Worm (Caenorhabditis elegans) whole organism, L1 larva: ENCODE measurements around the gene cnep-1.

Experiments used
- C34B4.2 ChIP-seq: sonication (generic microtip); optimal IDR thresholded peaks from 2 replicates; lab custom pipeline; 2017; ENCODE audit warnings: mild to moderate bottlenecking, missing genetic modification characterization, missing compliant biosample characterization
- aly-2 ChIP-seq: fragments of 150-350 bp; optimal IDR thresholded peaks from 2 replicates; lab custom pipeline; 2014; ENCODE audit warnings: missing biosample characterization, missing genetic modification characterization
- blmp-1 ChIP-seq: fragments of 150-350 bp; optimal IDR thresholded peaks from 2 replicates; lab custom pipeline; 2014; ENCODE audit warnings: missing biosample characterization, missing genetic modification characterization
- ceh-63 ChIP-seq: fragments of 200-800 bp; sonication (Bioruptor generic); optimal IDR thresholded peaks from 2 replicates; lab custom pipeline; 2018; ENCODE audit warnings: mild to moderate bottlenecking, missing genetic modification characterization, missing compliant biosample characterization
- ceh-82 ChIP-seq, 3 experiments: fragments of 150-350 bp in 1 of 3; sonication (generic microtip) in 2 of 3; optimal IDR thresholded peaks; 2 replicates each; lab custom pipeline; 2014 to 2017; ENCODE audit warnings: missing biosample characterization in 3 of 3, missing genetic modification characterization in 3 of 3
- ceh-88 ChIP-seq: fragments of 200-800 bp; sonication (Bioruptor generic); IDR thresholded peaks from 2 replicates; pipeline ENCODE4 v1.3.6; 2022; ENCODE audit warnings: missing genetic modification characterization, missing compliant biosample characterization
- ceh-90 ChIP-seq: sonication (generic microtip); optimal IDR thresholded peaks from 2 replicates; lab custom pipeline; 2016; ENCODE audit warnings: missing genetic modification characterization, missing compliant biosample characterization
- ces-1 ChIP-seq: fragments of 150-350 bp; optimal IDR thresholded peaks from 2 replicates; lab custom pipeline; 2014; ENCODE audit warnings: missing biosample characterization, missing genetic modification reagents, missing genetic modification characterization
- dpl-1 ChIP-seq, 3 experiments: fragments of 150-350 bp in 2 of 3; sonication (generic microtip) in 1 of 3; optimal IDR thresholded peaks; 2 replicates each; lab custom pipeline; 2014 to 2017; ENCODE audit warnings: missing biosample characterization in 3 of 3, missing genetic modification characterization in 3 of 3, missing genetic modification reagents in 3 of 3
- efl-1 ChIP-seq, 4 experiments: fragments of 150-350 bp; optimal IDR thresholded peaks in 3 of 4; peaks in 1 of 4; 1 replicate in 1 of 4; 2 replicates in 3 of 4; lab custom pipeline; 2014; ENCODE audit warnings: missing biosample characterization in 2 of 4, missing genetic modification characterization in 2 of 4, missing genetic modification reagents in 2 of 4
- elt-3 ChIP-seq, 6 experiments: fragments of 150-350 bp in 1 of 6; sonication (generic microtip); optimal IDR thresholded peaks; 2 replicates each; lab custom pipeline; 2017 to 2018; ENCODE audit warnings: missing biosample characterization in 6 of 6, missing genetic modification characterization in 6 of 6, inconsistent platforms in 1 of 6
- ets-5 ChIP-seq: fragments of 200-800 bp; sonication (Bioruptor generic); IDR thresholded peaks from 2 replicates; pipeline ENCODE4 v1.3.6; 2022; ENCODE audit warnings: missing genetic modification characterization, missing compliant biosample characterization
- fkh-8 ChIP-seq: sonication (generic microtip); optimal IDR thresholded peaks from 2 replicates; lab custom pipeline; 2016; ENCODE audit warnings: mild to moderate bottlenecking, missing genetic modification characterization, missing compliant biosample characterization
- grh-1 ChIP-seq: fragments of 200-800 bp; sonication (Bioruptor generic); IDR thresholded peaks from 2 replicates; pipeline ENCODE4 v1.3.6; 2022; ENCODE audit warnings: missing genetic modification reagents, missing genetic modification characterization, missing compliant biosample characterization
- hlh-4 ChIP-seq: sonication (generic microtip); optimal IDR thresholded peaks from 2 replicates; lab custom pipeline; 2016; ENCODE audit warnings: mild to moderate bottlenecking, missing genetic modification characterization, missing compliant biosample characterization
- hpl-2 ChIP-seq: fragments of 150-350 bp; optimal IDR thresholded peaks from 2 replicates; lab custom pipeline; 2014; ENCODE audit warnings: missing biosample characterization, missing genetic modification reagents, missing genetic modification characterization
- lin-13 ChIP-seq: fragments of 150-350 bp; optimal IDR thresholded peaks from 2 replicates; lab custom pipeline; 2014; ENCODE audit warnings: missing biosample characterization, missing genetic modification reagents, missing genetic modification characterization
- lin-14 ChIP-seq: fragments of 200-800 bp; sonication (Bioruptor generic); optimal IDR thresholded peaks from 2 replicates; lab custom pipeline; 2018; ENCODE audit warnings: mild to moderate bottlenecking, missing genetic modification characterization, moderate library complexity, missing compliant biosample characterization
- lin-35 ChIP-seq, 2 experiments: fragments of 150-350 bp; optimal IDR thresholded peaks; 2 replicates each; lab custom pipeline; 2014; ENCODE audit warnings: missing biosample characterization in 2 of 2, missing genetic modification characterization in 2 of 2, missing genetic modification reagents in 2 of 2
- lin-39 ChIP-seq: fragments of 150-350 bp; optimal IDR thresholded peaks from 2 replicates; lab custom pipeline; 2014; ENCODE audit warnings: missing biosample characterization, missing genetic modification reagents, missing genetic modification characterization
- lsy-2 ChIP-seq, 2 experiments: fragments of 150-350 bp; optimal IDR thresholded peaks; 2 replicates each; lab custom pipeline; 2014; ENCODE audit warnings: missing biosample characterization in 2 of 2, missing genetic modification characterization in 2 of 2
- mdl-1 ChIP-seq, 2 experiments: fragments of 150-350 bp; optimal IDR thresholded peaks; 2 replicates each; lab custom pipeline; 2014 to 2017; ENCODE audit warnings: missing biosample characterization in 2 of 2, missing genetic modification characterization in 2 of 2, inconsistent platforms in 1 of 2
- nhr-12 ChIP-seq: sonication (generic microtip); optimal IDR thresholded peaks from 2 replicates; lab custom pipeline; 2017; ENCODE audit warnings: missing biosample characterization, missing genetic modification characterization
- nhr-19 ChIP-seq: fragments of 200-800 bp; sonication (Bioruptor generic); conservative IDR thresholded peaks from 2 replicates; pipeline ENCODE4 v1.3.6; 2022; ENCODE audit warnings: missing genetic modification characterization, missing compliant biosample characterization
- nhr-20 ChIP-seq: sonication (generic microtip); optimal IDR thresholded peaks from 2 replicates; lab custom pipeline; 2016; ENCODE audit warnings: mild to moderate bottlenecking, missing genetic modification characterization, missing compliant biosample characterization
- nhr-71 ChIP-seq: sonication (generic microtip); optimal IDR thresholded peaks from 2 replicates; lab custom pipeline; 2016; ENCODE audit warnings: mild to moderate bottlenecking, missing genetic modification characterization, moderate library complexity, missing compliant biosample characterization
- nhr-76 ChIP-seq: sonication (generic microtip); optimal IDR thresholded peaks from 2 replicates; lab custom pipeline; 2017; ENCODE audit warnings: missing biosample characterization, missing genetic modification characterization
- nhr-85 ChIP-seq: sonication (generic microtip); peaks from one replicate; lab custom pipeline; 2016; ENCODE audit warnings: missing genetic modification characterization, inconsistent platforms, missing compliant biosample characterization
- pag-3 ChIP-seq: sonication (generic microtip); optimal IDR thresholded peaks from 2 replicates; lab custom pipeline; 2017; ENCODE audit warnings: missing genetic modification characterization, mild to moderate bottlenecking, missing compliant biosample characterization, antibody characterized with exemption, borderline replicate concordance; ENCODE audit not compliant: insufficient read depth
- pax-3 ChIP-seq: fragments of 200-800 bp; sonication (Bioruptor generic); optimal IDR thresholded peaks from 2 replicates; lab custom pipeline; 2018; ENCODE audit warnings: mild to moderate bottlenecking, missing genetic modification characterization, moderate library complexity, missing compliant biosample characterization
- pqm-1 ChIP-seq: sonication (generic microtip); optimal IDR thresholded peaks from 3 replicates; lab custom pipeline; 2017; ENCODE audit warnings: missing biosample characterization, missing genetic modification characterization
- rnt-1 ChIP-seq: sonication (generic microtip); optimal IDR thresholded peaks from 2 replicates; lab custom pipeline; 2016; ENCODE audit warnings: mild to moderate bottlenecking, missing genetic modification characterization, moderate library complexity, missing compliant biosample characterization
- skn-1 ChIP-seq: fragments of 150-350 bp; optimal IDR thresholded peaks from 2 replicates; lab custom pipeline; 2014; ENCODE audit warnings: missing biosample characterization, missing genetic modification characterization
- snpc-4 ChIP-seq: fragments of 150-350 bp; optimal IDR thresholded peaks from 2 replicates; lab custom pipeline; 2014; ENCODE audit warnings: missing biosample characterization, missing genetic modification characterization
- snu-23 ChIP-seq: sonication (generic microtip); optimal IDR thresholded peaks from 2 replicates; lab custom pipeline; 2016; ENCODE audit warnings: missing genetic modification characterization, missing compliant biosample characterization
- sptf-1 ChIP-seq: fragments of 150-350 bp; optimal IDR thresholded peaks from 2 replicates; lab custom pipeline; 2014; ENCODE audit warnings: missing biosample characterization, missing genetic modification characterization
- unc-98 ChIP-seq: fragments of 200-800 bp; sonication (Bioruptor generic); IDR thresholded peaks from 2 replicates; pipeline ENCODE4 v1.3.6; 2022; ENCODE audit warnings: missing genetic modification characterization, missing compliant biosample characterization
- xbp-1 ChIP-seq: sonication (generic microtip); optimal IDR thresholded peaks from 2 replicates; lab custom pipeline; 2016; ENCODE audit warnings: missing genetic modification characterization, missing compliant biosample characterization

cnep-1 gene

DNA sequence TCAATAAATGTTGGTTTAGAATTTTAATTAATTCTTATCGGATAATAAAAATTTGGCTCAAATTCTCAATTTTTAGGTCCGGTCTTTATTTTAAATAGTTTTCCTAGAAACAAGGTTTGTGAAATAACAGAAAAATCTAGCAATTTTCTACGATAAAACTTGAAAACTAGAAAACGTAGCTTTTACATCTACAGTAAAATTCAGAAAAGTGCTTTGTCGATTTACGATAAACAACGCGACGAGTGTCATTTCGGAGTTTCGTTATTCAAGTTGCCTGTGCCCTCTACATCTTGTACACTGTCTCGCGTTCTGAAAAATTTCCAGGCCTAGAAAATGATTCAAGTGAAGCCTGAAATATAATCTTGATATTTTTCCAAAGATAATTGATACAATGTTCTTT is 46.6 kb downstream of the cnep-1 start:
- no peak for TF ChIP-seq fkh-8 (tag; lab: Kevin White, UChicago)
- peak; percentile 30 for TF ChIP-seq snu-23 (GFP tag; lab: Kevin White, UChicago)
- TF ChIP-seq ceh-82 (tag; optimal IDR thresholded peaks at IDR 0.05; lab: Kevin White, UChicago) = peak in 1 of 3 experiments; percentile 37
- TF ChIP-seq lin-35 (GFP tag; optimal IDR thresholded peaks at IDR 0.05; lab: Kevin White, UChicago) = peak; percentile 26 to 58
- TF ChIP-seq ces-1 = no peak
- TF ChIP-seq ceh-63 (GFP tag; lab: Kevin White, UChicago) = no peak
- peak; percentile 44 for TF ChIP-seq blmp-1 (tag; lab: Kevin White, UChicago)
- TF ChIP-seq nhr-20 (tag; lab: Kevin White, UChicago) = no peak
- TF ChIP-seq unc-98 = no peak
- TF ChIP-seq aly-2 (tag; lab: Kevin White, UChicago) = no peak
- no peak for TF ChIP-seq nhr-71 (tag; lab: Kevin White, UChicago)
- no peak for TF ChIP-seq nhr-76 (tag; lab: Kevin White, UChicago)
- TF ChIP-seq C34B4.2 (tag; lab: Kevin White, UChicago) = no peak
- TF ChIP-seq snpc-4 (tag; lab: Kevin White, UChicago) = no peak
- TF ChIP-seq lsy-2 (tag; optimal IDR thresholded peaks at IDR 0.05; lab: Kevin White, UChicago) = peak in 1 of 2 experiments; percentile 80
- peak; percentile 67 for TF ChIP-seq xbp-1
- TF ChIP-seq pax-3 (tag; lab: Kevin White, UChicago) = no peak
- TF ChIP-seq hpl-2 (GFP tag; lab: Kevin White, UChicago) = no peak
- TF ChIP-seq dpl-1 (GFP tag; optimal IDR thresholded peaks at IDR 0.05; lab: Kevin White, UChicago) = peak; percentile 9 to 42 (median 33)
- TF ChIP-seq nhr-19 (GFP tag; lab: Robert Waterston, UW) = no peak
- no peak for TF ChIP-seq ceh-88 (GFP tag; lab: Robert Waterston, UW)
- no peak for TF ChIP-seq ets-5 (GFP tag; lab: Robert Waterston, UW)
- no peak for TF ChIP-seq elt-3 (tag; optimal IDR thresholded peaks at IDR 0.05; lab: Kevin White, UChicago)
- no peak for TF ChIP-seq nhr-12 (tag; lab: Kevin White, UChicago)
- TF ChIP-seq lin-39 (tag; lab: Kevin White, UChicago) = no peak
- TF ChIP-seq lin-13 (GFP tag; lab: Kevin White, UChicago) = no peak
- peak; percentile 38 to 51 for TF ChIP-seq efl-1 (optimal IDR thresholded peaks at IDR 0.05; lab: Kevin White, UChicago)
- TF ChIP-seq efl-1 (GFP tag; optimal IDR thresholded peaks at IDR 0.05 in 1 of 2; lab: Kevin White, UChicago) = peak; percentile 27 to 65
- peak; percentile 5 for TF ChIP-seq nhr-85 (tag; lab: Kevin White, UChicago)
- TF ChIP-seq skn-1 (tag; lab: Kevin White, UChicago) = peak; percentile 34
- TF ChIP-seq grh-1 (GFP tag; lab: Robert Waterston, UW) = no peak
- TF ChIP-seq pqm-1 (tag; lab: Kevin White, UChicago) = no peak

DNA sequence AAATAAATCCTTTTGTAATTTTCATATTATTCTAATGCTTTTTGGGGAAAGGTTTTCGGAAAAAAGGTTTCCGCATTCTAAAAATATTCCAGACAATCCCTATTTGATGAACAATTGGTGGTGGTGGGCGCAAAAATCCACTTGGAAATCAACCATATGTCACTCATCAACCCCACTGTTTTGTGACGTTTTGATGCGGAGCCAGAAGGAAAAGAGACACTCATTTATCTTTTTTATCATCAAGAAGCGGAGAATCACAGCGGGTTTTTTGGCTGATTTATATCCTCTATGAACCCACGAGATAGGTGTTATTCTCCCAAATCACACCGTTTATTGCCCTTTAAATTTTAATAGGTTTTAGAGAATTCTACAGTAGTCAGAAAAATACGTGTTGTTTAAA is 47.0 kb downstream of the cnep-1 start:
- TF ChIP-seq pag-3 (tag; lab: Kevin White, UChicago) (no peak), pqm-1 (tag; lab: Kevin White, UChicago) (no peak), ceh-90 (tag; lab: Kevin White, UChicago) (no peak), sptf-1 (tag; lab: Kevin White, UChicago) (no peak), mdl-1 (tag; optimal IDR thresholded peaks at IDR 0.05; lab: Kevin White, UChicago) (no peak), nhr-71 (tag; lab: Kevin White, UChicago) (peak; percentile 8), skn-1 (tag; lab: Kevin White, UChicago) (no peak), lin-14 (GFP tag; lab: Kevin White, UChicago) (peak; percentile 30), rnt-1 (tag; lab: Kevin White, UChicago) (peak; percentile 68), hlh-4 (tag; lab: Kevin White, UChicago) (no peak)

DNA sequence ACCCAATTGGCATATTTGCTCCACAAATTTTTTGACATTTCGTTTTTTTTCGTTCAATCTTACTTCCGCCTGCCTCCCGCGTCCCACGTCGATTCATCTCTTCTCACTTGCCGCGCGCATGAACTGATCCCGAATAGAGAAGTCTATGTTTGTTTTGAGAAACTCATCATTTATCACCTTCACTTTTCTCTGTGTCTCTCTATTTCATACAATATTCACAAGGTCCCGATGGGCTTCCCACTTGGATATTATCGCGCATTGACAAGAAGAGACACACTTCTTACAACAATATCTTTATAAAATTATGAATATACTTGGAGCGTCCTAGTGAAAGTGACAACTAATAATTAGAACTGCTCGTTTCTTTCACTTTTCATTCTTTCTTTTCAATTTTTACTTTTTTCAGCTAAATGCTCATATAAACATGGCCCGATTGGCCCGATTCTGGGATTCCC is 48.4 kb downstream of the cnep-1 start, which contains the start of gene insc-1:
insc-1 (plus strand) TSS at position 405 of the 455 bp plus-strand sequence.
- peak; percentile 97 for TF ChIP-seq blmp-1 (tag; lab: Kevin White, UChicago)
- no peak for TF ChIP-seq grh-1 (GFP tag; lab: Robert Waterston, UW)
- TF ChIP-seq, all 84 proteins: peak for 1
